Worm (Caenorhabditis elegans) whole organism, L4 larva: ENCODE results near the gene C03B1.17.

Experiments used
- R02D3.7 ChIP-seq: fragments of 150-350 bp; sonication (generic microtip); optimal IDR thresholded peaks from 3 replicates; lab custom pipeline; 2014; ENCODE audit warnings: missing biosample characterization, missing genetic modification characterization
- T26A8.4 ChIP-seq: fragments of 200-800 bp; sonication (Bioruptor generic); IDR thresholded peaks from 2 replicates; pipeline ENCODE4 v1.3.6; 2022; ENCODE audit warnings: missing genetic modification characterization, missing compliant biosample characterization
- ZK546.5 ChIP-seq, 2 experiments: sonication (generic microtip); optimal IDR thresholded peaks; 2 replicates each; lab custom pipeline; 2017; ENCODE audit warnings: missing biosample characterization in 2 of 2, missing genetic modification characterization in 2 of 2
- ama-1 ChIP-seq: fragments of 150-350 bp; optimal IDR thresholded peaks from 2 replicates; lab custom pipeline; 2014; ENCODE audit warnings: inconsistent platforms, mixed read lengths
- ceh-20 ChIP-seq: fragments of 200-800 bp; sonication (Bioruptor generic); IDR thresholded peaks from 2 replicates; pipeline ENCODE4 v1.3.6; 2022; ENCODE audit warnings: missing genetic modification reagents, missing genetic modification characterization, missing compliant biosample characterization
- ceh-28 ChIP-seq: fragments of 150-350 bp; optimal IDR thresholded peaks from 2 replicates; lab custom pipeline; 2014; ENCODE audit warnings: missing biosample characterization, missing genetic modification reagents, missing genetic modification characterization
- cey-2 ChIP-seq: sonication (generic microtip); optimal IDR thresholded peaks from 3 replicates; lab custom pipeline; 2017; ENCODE audit warnings: missing genetic modification characterization, mild to moderate bottlenecking, missing compliant biosample characterization, antibody characterized with exemption, borderline replicate concordance; ENCODE audit not compliant: insufficient read depth
- ctbp-1 ChIP-seq: fragments of 200-800 bp; sonication (Bioruptor generic); IDR thresholded peaks from 2 replicates; pipeline ENCODE4 v1.3.6; 2022; ENCODE audit warnings: missing genetic modification reagents, missing genetic modification characterization, missing compliant biosample characterization
- daf-8 ChIP-seq: fragments of 200-800 bp; sonication (Bioruptor generic); IDR thresholded peaks from 2 replicates; pipeline ENCODE4 v1.3.6; 2022; ENCODE audit warnings: missing genetic modification characterization, missing compliant biosample characterization
- dmd-9 ChIP-seq: fragments of 200-800 bp; sonication (Bioruptor generic); IDR thresholded peaks from 2 replicates; pipeline ENCODE4 v1.3.6; 2022; ENCODE audit warnings: missing genetic modification reagents, missing genetic modification characterization, missing compliant biosample characterization
- dve-1 ChIP-seq: sonication (generic microtip); optimal IDR thresholded peaks from 2 replicates; lab custom pipeline; 2017; ENCODE audit warnings: antibody characterized with exemption, mild to moderate bottlenecking, missing genetic modification characterization, missing compliant biosample characterization; ENCODE audit not compliant: insufficient read depth
- egl-27 ChIP-seq: sonication (generic microtip); optimal IDR thresholded peaks from 3 replicates; lab custom pipeline; 2017; ENCODE audit warnings: missing biosample characterization, missing genetic modification reagents, missing genetic modification characterization
- egl-43 ChIP-seq: fragments of 200-800 bp; sonication (Bioruptor generic); IDR thresholded peaks from 2 replicates; pipeline ENCODE4 v1.3.6; 2022; ENCODE audit warnings: missing genetic modification reagents, missing genetic modification characterization, missing compliant biosample characterization
- hlh-30 ChIP-seq: sonication (generic microtip); optimal IDR thresholded peaks from 2 replicates; lab custom pipeline; 2017; ENCODE audit warnings: antibody characterized with exemption, mild to moderate bottlenecking, missing genetic modification characterization, missing compliant biosample characterization; ENCODE audit not compliant: insufficient read depth
- lin-15B ChIP-seq: fragments of 150-350 bp; sonication (generic microtip); optimal IDR thresholded peaks from 3 replicates; lab custom pipeline; 2014; ENCODE audit warnings: missing biosample characterization, missing genetic modification characterization
- lin-39 ChIP-seq: fragments of 150-350 bp; optimal IDR thresholded peaks from 2 replicates; lab custom pipeline; 2014; ENCODE audit warnings: missing biosample characterization, missing genetic modification reagents, missing genetic modification characterization
- lir-3 ChIP-seq: sonication (generic microtip); optimal IDR thresholded peaks from 2 replicates; lab custom pipeline; 2016; ENCODE audit warnings: mild to moderate bottlenecking, missing genetic modification characterization, missing compliant biosample characterization
- lsy-2 ChIP-seq, 2 experiments: fragments of 150-350 bp in 1 of 2; sonication (generic microtip) in 1 of 2; optimal IDR thresholded peaks; 2 replicates each; lab custom pipeline; 2014 to 2017; ENCODE audit warnings: missing biosample characterization in 2 of 2, missing genetic modification characterization in 2 of 2
- mdl-1 ChIP-seq, 2 experiments: fragments of 150-350 bp in 1 of 2; sonication (generic microtip) in 1 of 2; optimal IDR thresholded peaks; 2 replicates each; lab custom pipeline; 2014 to 2017; ENCODE audit warnings: missing biosample characterization in 2 of 2, missing genetic modification characterization in 2 of 2
- mep-1 ChIP-seq: fragments of 150-350 bp; sonication (generic microtip); optimal IDR thresholded peaks from 3 replicates; lab custom pipeline; 2014; ENCODE audit warnings: missing biosample characterization, missing genetic modification characterization
- mes-2 ChIP-seq: sonication (generic microtip); optimal IDR thresholded peaks from 2 replicates; lab custom pipeline; 2016; ENCODE audit warnings: missing genotype, mild to moderate bottlenecking, missing genetic modification characterization, missing compliant biosample characterization; ENCODE audit not compliant: poor library complexity, severe bottlenecking
- nhr-10 ChIP-seq: fragments of 150-350 bp; optimal IDR thresholded peaks from 2 replicates; lab custom pipeline; 2014; ENCODE audit warnings: missing biosample characterization, missing genetic modification characterization
- nhr-28 ChIP-seq: fragments of 150-350 bp; optimal IDR thresholded peaks from 2 replicates; lab custom pipeline; 2014; ENCODE audit warnings: missing biosample characterization, missing genetic modification characterization
- nhr-41 ChIP-seq: fragments of 200-800 bp; sonication (Bioruptor generic); IDR thresholded peaks from 2 replicates; pipeline ENCODE4 v1.3.6; 2022; ENCODE audit warnings: missing genetic modification reagents, missing genetic modification characterization, missing compliant biosample characterization
- php-3 ChIP-seq: fragments of 200-800 bp; sonication (Bioruptor generic); IDR thresholded peaks from 2 replicates; pipeline ENCODE4 v1.3.6; 2022; ENCODE audit warnings: missing genetic modification reagents, missing genetic modification characterization, missing compliant biosample characterization
- rbr-2 ChIP-seq: sonication (generic microtip); optimal IDR thresholded peaks from 2 replicates; lab custom pipeline; 2016; ENCODE audit warnings: missing genotype, missing genetic modification characterization, missing compliant biosample characterization
- unc-62 ChIP-seq, 3 experiments: fragments of 150-350 bp in 1 of 3; sonication (generic microtip); optimal IDR thresholded peaks in 2 of 3; peaks in 1 of 3; 1 replicate in 1 of 3; 2 replicates in 2 of 3; lab custom pipeline; 2014 to 2017; ENCODE audit warnings: missing biosample characterization in 3 of 3, missing genetic modification characterization in 3 of 3, missing genetic modification reagents in 3 of 3, missing genotype in 1 of 3
- zfp-2 ChIP-seq: sonication (generic microtip); optimal IDR thresholded peaks from 2 replicates; lab custom pipeline; 2016; ENCODE audit warnings: mild to moderate bottlenecking, missing genetic modification characterization, missing compliant biosample characterization

Gene C03B1.17

DNA sequence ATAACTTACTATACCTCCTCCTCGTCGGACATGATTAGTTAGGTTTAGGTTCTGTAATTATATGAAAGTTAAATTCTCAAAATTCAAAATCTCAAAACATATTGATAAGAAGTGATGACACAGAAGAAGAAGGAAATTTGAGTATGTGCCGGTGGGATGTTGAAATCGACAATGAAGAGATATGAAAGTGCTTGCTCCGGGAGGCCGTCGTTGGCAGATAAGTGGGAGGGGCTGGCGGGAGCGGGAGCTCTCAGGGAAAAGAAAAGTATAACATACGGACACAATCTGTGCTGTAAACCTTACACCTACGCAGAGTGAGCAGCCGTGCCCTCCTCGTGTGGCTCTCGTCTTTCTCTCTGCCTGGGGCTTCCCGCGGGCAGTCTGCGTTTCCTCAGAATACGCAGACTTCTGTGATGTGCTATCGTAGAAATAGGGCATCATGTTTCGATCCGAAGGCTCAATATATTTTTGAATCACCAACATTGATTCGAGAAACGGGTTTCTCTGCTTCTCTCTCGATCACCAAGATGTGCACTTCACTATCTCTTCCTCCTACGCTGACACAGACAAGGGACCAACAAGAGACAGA, 36.8 kb downstream of the C03B1.17 start, which contains the start of gene mup-2 (continued):
- TF ChIP-seq hlh-30 (no peak), mdl-1 (tag; optimal IDR thresholded peaks at IDR 0.05; lab: Kevin White, UChicago) (peak in 1 of 2 experiments; percentile 19), R02D3.7 (no peak), lsy-2 (tag; optimal IDR thresholded peaks at IDR 0.05; lab: Kevin White, UChicago) (no peak), daf-8 (GFP tag; lab: Robert Waterston, UW) (no peak), nhr-41 (GFP tag; lab: Robert Waterston, UW) (no peak), ama-1 (no peak), ctbp-1 (peak; percentile 61; the same call in 1 of the 2 replicates)

DNA sequence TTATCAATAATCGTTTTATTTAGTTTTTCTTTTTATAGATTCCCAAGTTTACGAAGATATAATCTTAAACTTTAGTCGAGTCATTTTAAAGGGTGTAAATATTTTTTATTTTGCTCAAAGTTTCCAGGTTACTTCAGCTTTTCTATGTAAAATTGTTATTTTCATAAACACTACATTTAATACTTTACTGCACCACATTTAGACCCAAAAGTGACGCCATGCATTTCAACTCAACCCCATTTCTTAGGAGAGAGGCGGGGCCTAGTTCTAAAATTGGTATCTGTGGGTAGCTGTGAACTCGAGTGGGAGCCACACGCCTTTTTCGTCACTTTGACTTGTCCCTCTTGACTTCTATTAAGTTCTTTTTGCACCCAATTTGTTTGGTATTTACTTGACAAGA, 39.1 kb downstream of the C03B1.17 start, which contains the start of gene T22E5.1:
Gene T22E5.1, plus strand, starts transcription at position 301 of the 400 bp plus-strand sequence.
- TF ChIP-seq ZK546.5 (tag; optimal IDR thresholded peaks at IDR 0.05; lab: Kevin White, UChicago) (no peak), egl-43 (no peak), nhr-10 (tag; lab: Kevin White, UChicago) (no peak), rbr-2 (tag; lab: Kevin White, UChicago) (no peak), dve-1 (tag; lab: Kevin White, UChicago) (no peak), mep-1 (tag; lab: Kevin White, UChicago) (no peak), cey-2 (tag; lab: Kevin White, UChicago) (no peak), lin-15B (tag; lab: Kevin White, UChicago) (no peak), lin-39 (tag; lab: Kevin White, UChicago) (no peak), T26A8.4 (GFP tag; lab: Robert Waterston, UW) (no peak), ceh-28 (tag; lab: Kevin White, UChicago) (no peak), mes-2 (tag; lab: Kevin White, UChicago) (no peak), R02D3.7 (no peak), egl-27 (no peak), zfp-2 (tag; lab: Kevin White, UChicago) (no peak)

DNA sequence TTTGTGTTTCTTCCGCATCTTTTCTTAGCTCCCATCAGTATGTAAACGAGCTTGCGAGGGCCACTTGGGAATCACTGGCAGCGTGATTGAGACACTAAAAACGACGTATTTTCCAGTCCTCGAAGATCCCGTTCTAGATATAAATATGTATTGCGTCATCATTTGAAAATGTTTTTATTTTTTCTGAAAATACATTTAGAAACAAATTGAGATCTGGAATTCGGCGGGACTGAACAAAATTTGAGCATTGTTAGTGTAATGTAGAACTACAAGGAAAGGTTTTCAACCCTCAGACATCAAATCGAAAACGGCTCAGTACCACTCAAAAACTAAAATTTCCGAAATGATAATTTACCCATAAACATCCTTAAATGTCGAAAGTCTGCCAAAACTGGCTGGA, 40.1 kb downstream of the C03B1.17 start:
- TF ChIP-seq ceh-20 (GFP tag; lab: Robert Waterston, UW) (peak; percentile 66; the same call in 1 of the 2 replicates), unc-62 (GFP tag; optimal IDR thresholded peaks at IDR 0.05 in 1 of 2; lab: Kevin White, UChicago) (peak in 1 of 2 experiments; percentile 56), unc-62 (tag; optimal IDR thresholded peaks at IDR 0.05; lab: Kevin White, UChicago) (no peak), php-3 (GFP tag; lab: Robert Waterston, UW) (no peak)

ce11 chrX:6416357-6417087, 43.1 kb downstream of the C03B1.17 start, which contains the start of gene T22E5.6:
Gene T22E5.6 (minus strand): TSS chrX:6416407.
- TF ChIP-seq ctbp-1 = no peak
- no peak for TF ChIP-seq dmd-9 (GFP tag; lab: Robert Waterston, UW)
- peak in 1 of 2 experiments; percentile 6 for TF ChIP-seq unc-62 (GFP tag; optimal IDR thresholded peaks at IDR 0.05 in 1 of 2; lab: Kevin White, UChicago)
- TF ChIP-seq unc-62 (tag; optimal IDR thresholded peaks at IDR 0.05; lab: Kevin White, UChicago) = no peak
- TF ChIP-seq nhr-28 (tag; lab: Kevin White, UChicago) = peak; percentile 22
- no peak for TF ChIP-seq lir-3 (tag; lab: Kevin White, UChicago)

DNA sequence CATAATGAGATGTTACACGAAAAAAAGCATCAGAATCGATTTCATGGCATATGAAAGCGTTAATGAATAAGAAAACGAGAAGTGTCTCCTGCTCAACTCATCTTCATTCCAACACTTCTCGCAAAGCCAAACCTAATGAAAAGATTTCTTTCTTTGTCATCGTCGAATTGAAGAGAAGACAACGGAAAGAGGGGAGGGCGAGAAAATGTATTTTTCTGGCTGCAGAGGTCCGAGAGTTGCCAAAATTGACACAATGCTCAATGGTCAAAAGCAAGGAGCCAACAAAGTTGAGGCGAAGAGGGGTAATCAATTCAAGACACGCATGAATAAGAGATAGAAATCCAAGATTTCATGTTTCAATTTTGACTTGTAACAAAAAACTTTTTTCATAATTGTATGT, 45.7 kb downstream of the C03B1.17 start:
- TF ChIP-seq nhr-28 (tag; lab: Kevin White, UChicago) (no peak), unc-62 (GFP tag; optimal IDR thresholded peaks at IDR 0.05 in 1 of 2; lab: Kevin White, UChicago) (peak in 1 of 2 experiments; percentile 13), unc-62 (tag; optimal IDR thresholded peaks at IDR 0.05; lab: Kevin White, UChicago) (no peak)
